Fruit fly (Drosophila melanogaster) whole organism, wandering third instar larva: ENCODE measurements around the gene TBC1D23.

ENCODE experiments used
- Abd-B ChIP-seq: fragments of >200 bp; optimal IDR thresholded peaks from 2 replicates; lab custom pipeline; 2017; ENCODE audit warnings: missing biosample characterization, missing genetic modification characterization
- CG32264 ChIP-seq: fragments of 200-800 bp; sonication (Bioruptor generic); optimal IDR thresholded peaks from 2 replicates; lab custom pipeline; 2016; ENCODE audit warnings: missing biosample characterization, missing genetic modification characterization
- CG9705 ChIP-seq: fragments of 200-800 bp; sonication (Bioruptor generic); optimal IDR thresholded peaks from 2 replicates; lab custom pipeline; 2018; ENCODE audit warnings: missing biosample characterization, mild to moderate bottlenecking, missing genetic modification characterization
- CrebA ChIP-seq: fragments of 200-800 bp; sonication (Bioruptor generic); optimal IDR thresholded peaks from 2 replicates; lab custom pipeline; 2016; ENCODE audit warnings: missing biosample characterization, mild to moderate bottlenecking, missing genetic modification characterization, borderline replicate concordance
- Dfd ChIP-seq: fragments of >200 bp; optimal IDR thresholded peaks from 2 replicates; lab custom pipeline; 2017; ENCODE audit warnings: missing biosample characterization, missing genetic modification characterization
- Dif ChIP-seq: fragments of 200-275, 200-300 bp; sonication (Bioruptor generic); optimal IDR thresholded peaks from 2 replicates; lab custom pipeline; 2018; ENCODE audit warnings: missing biosample characterization, missing genetic modification characterization; ENCODE audit not compliant: partially characterized antibody
- GATAd ChIP-seq: sonication (Bioruptor generic); optimal IDR thresholded peaks from 2 replicates; lab custom pipeline; 2016; ENCODE audit warnings: missing biosample characterization, missing genetic modification characterization
- HLH106 ChIP-seq: fragments of 200-800 bp; optimal IDR thresholded peaks from 3 replicates; lab custom pipeline; 2019; ENCODE audit warnings: missing biosample characterization, mild to moderate bottlenecking, missing genetic modification characterization, moderate library complexity
- Hnf4 ChIP-seq: fragments of 200-800 bp; sonication (Bioruptor generic); optimal IDR thresholded peaks from 2 replicates; lab custom pipeline; 2016; ENCODE audit warnings: missing biosample characterization, mild to moderate bottlenecking, missing genetic modification characterization
- Hr78 ChIP-seq: fragments of >200 bp; optimal IDR thresholded peaks from 2 replicates; lab custom pipeline; 2017; ENCODE audit warnings: missing biosample characterization, missing genetic modification characterization
- Hr83 ChIP-seq: fragments of 200-300 bp; sonication (Bioruptor generic); optimal IDR thresholded peaks from 2 replicates; lab custom pipeline; 2016; ENCODE audit warnings: missing biosample characterization, mild to moderate bottlenecking, missing genetic modification characterization, moderate library complexity; ENCODE audit not compliant: poor library complexity, severe bottlenecking
- Jra ChIP-seq: sonication (Bioruptor generic); optimal IDR thresholded peaks from 2 replicates; lab custom pipeline; 2016; ENCODE audit warnings: missing biosample characterization, missing genetic modification characterization
- Mio ChIP-seq: sonication (Bioruptor generic); optimal IDR thresholded peaks from 2 replicates; lab custom pipeline; 2016; ENCODE audit warnings: missing biosample characterization, missing genetic modification characterization
- Myc ChIP-seq: fragments of >200 bp; optimal IDR thresholded peaks from 2 replicates; lab custom pipeline; 2017
- N ChIP-seq: fragments of >200 bp; optimal IDR thresholded peaks from 2 replicates; lab custom pipeline; 2018; ENCODE audit warnings: missing biosample characterization, missing external identifiers, missing genetic modification characterization
- OdsH ChIP-seq: fragments of 200-800 bp; sonication (Bioruptor generic); optimal IDR thresholded peaks from 2 replicates; lab custom pipeline; 2016; ENCODE audit warnings: missing biosample characterization, mild to moderate bottlenecking, missing genetic modification characterization
- Rel ChIP-seq, 2 experiments: fragments of 200-800 bp; sonication (Bioruptor generic) in 1 of 2; optimal IDR thresholded peaks; 2 replicates in 1 of 2; 3 replicates in 1 of 2; lab custom pipeline; 2016 to 2019; ENCODE audit warnings: mild to moderate bottlenecking in 2 of 2, missing biosample characterization in 2 of 2, missing genetic modification characterization in 2 of 2, moderate library complexity in 1 of 2
- Sp1 ChIP-seq: fragments of 200-800 bp; sonication (Bioruptor generic); optimal IDR thresholded peaks from 3 replicates; lab custom pipeline; 2019; ENCODE audit warnings: missing biosample characterization, mild to moderate bottlenecking, missing genetic modification characterization, moderate library complexity
- Vsx2 ChIP-seq: fragments of 200-300, 225-300 bp; sonication (Bioruptor generic); optimal IDR thresholded peaks from 2 replicates; lab custom pipeline; 2018; ENCODE audit warnings: missing biosample characterization, missing genetic modification characterization; ENCODE audit not compliant: partially characterized antibody
- br ChIP-seq: fragments of 200-800 bp; sonication (Bioruptor generic); optimal IDR thresholded peaks from 2 replicates; lab custom pipeline; 2016; ENCODE audit warnings: missing biosample characterization, missing genetic modification characterization
- brk ChIP-seq: fragments of 200-800 bp; sonication (Bioruptor generic); optimal IDR thresholded peaks from 2 replicates; lab custom pipeline; 2016; ENCODE audit warnings: missing biosample characterization, mild to moderate bottlenecking, missing genetic modification characterization
- dl ChIP-seq, 2 experiments: fragments of 175-275, 200-275 bp in 1 of 2; fragments of 200-275 bp in 1 of 2; sonication (Bioruptor generic); optimal IDR thresholded peaks; lab custom pipeline; 2018; ENCODE audit warnings: mild to moderate bottlenecking in 2 of 2, missing biosample characterization in 2 of 2, missing genetic modification characterization in 2 of 2, moderate library complexity in 2 of 2; ENCODE audit not compliant: partially characterized antibody in 2 of 2, insufficient read depth in 1 of 2
- dmrt93B ChIP-seq: fragments of 200-800 bp; sonication (Bioruptor generic); optimal IDR thresholded peaks from 2 replicates; lab custom pipeline; 2018; ENCODE audit warnings: missing biosample characterization, mild to moderate bottlenecking, missing genetic modification characterization
- dsf ChIP-seq: sonication (Bioruptor generic); optimal IDR thresholded peaks from 2 replicates; lab custom pipeline; 2016; ENCODE audit warnings: missing biosample characterization, missing genetic modification characterization, borderline replicate concordance
- ey ChIP-seq: fragments of 200-800 bp; sonication (Bioruptor generic); optimal IDR thresholded peaks from 2 replicates; lab custom pipeline; 2016; ENCODE audit warnings: missing biosample characterization, missing genetic modification characterization
- foxo ChIP-seq, 2 experiments: fragments of 200-800 bp; sonication (Bioruptor generic); optimal IDR thresholded peaks; 2 replicates in 1 of 2; 3 replicates in 1 of 2; lab custom pipeline; 2016 to 2017; ENCODE audit warnings: missing biosample characterization in 2 of 2, missing genetic modification characterization in 2 of 2
- fru ChIP-seq: fragments of 200-800 bp; sonication (Bioruptor generic); optimal IDR thresholded peaks from 3 replicates; lab custom pipeline; 2016; ENCODE audit warnings: missing biosample characterization, mild to moderate bottlenecking, missing genetic modification characterization
- h ChIP-seq: fragments of 200-800 bp; sonication (Bioruptor generic); optimal IDR thresholded peaks from 3 replicates; lab custom pipeline; 2016; ENCODE audit warnings: missing biosample characterization, mild to moderate bottlenecking, missing genetic modification characterization
- jim ChIP-seq: fragments of 175-275, 200-325 bp; sonication (Bioruptor generic); optimal IDR thresholded peaks from 2 replicates; lab custom pipeline; 2016; ENCODE audit warnings: missing biosample characterization, mild to moderate bottlenecking, missing genetic modification characterization
- lola ChIP-seq: fragments of >200 bp; optimal IDR thresholded peaks from 2 replicates; lab custom pipeline; 2017; ENCODE audit warnings: missing biosample characterization, missing genetic modification characterization
- pan ChIP-seq: fragments of >200 bp; optimal IDR thresholded peaks from 2 replicates; lab custom pipeline; 2017
- psq ChIP-seq: fragments of 200-800 bp; sonication (Bioruptor generic); optimal IDR thresholded peaks from 3 replicates; lab custom pipeline; 2017; ENCODE audit warnings: missing biosample characterization, mild to moderate bottlenecking, missing genetic modification characterization, moderate library complexity
- rgr ChIP-seq: fragments of 200-800 bp; sonication (Bioruptor generic); optimal IDR thresholded peaks from 3 replicates; lab custom pipeline; 2016; ENCODE audit warnings: missing biosample characterization, mild to moderate bottlenecking, missing genetic modification characterization
- sage ChIP-seq: fragments of 200-800 bp; sonication (Bioruptor generic); optimal IDR thresholded peaks from 2 replicates; lab custom pipeline; 2016; ENCODE audit warnings: missing biosample characterization, mild to moderate bottlenecking, missing genetic modification characterization
- sv ChIP-seq: fragments of 200-800 bp; sonication (Bioruptor generic); optimal IDR thresholded peaks from 3 replicates; lab custom pipeline; 2016; ENCODE audit warnings: missing biosample characterization, missing genetic modification characterization
- tai ChIP-seq: sonication (Bioruptor generic); optimal IDR thresholded peaks from 2 replicates; lab custom pipeline; 2016; ENCODE audit warnings: missing biosample characterization, missing genetic modification characterization
- usp ChIP-seq: fragments of >200 bp; optimal IDR thresholded peaks from 2 replicates; lab custom pipeline; 2017; ENCODE audit warnings: missing biosample characterization, missing genetic modification characterization
- woc ChIP-seq: sonication (Bioruptor generic); optimal IDR thresholded peaks from 2 replicates; lab custom pipeline; 2016; ENCODE audit warnings: missing biosample characterization, mild to moderate bottlenecking, missing genetic modification characterization

Gene TBC1D23

dm6 chr2L:1134011-1134743 is 5.1 kb downstream of the TBC1D23 start, which contains the start of the genes Iris and CG4577:
TSS of gene Iris (minus strand) at chr2L:1134098.
TSS of gene CG4577 (plus strand) at chr2L:1134693.
- no peak for TF ChIP-seq fru (GFP tag; lab: Kevin White, UChicago)
- TF ChIP-seq Hnf4 (GFP tag; lab: Kevin White, UChicago) = no peak
- no peak for TF ChIP-seq h (GFP tag; lab: Kevin White, UChicago)
- TF ChIP-seq Jra = no peak
- no peak for TF ChIP-seq N (GFP tag; lab: Kevin White, UChicago)
- no peak for TF ChIP-seq pan (lab: Kevin White, UChicago)

- TF ChIP-seq dl (GFP tag; optimal IDR thresholded peaks at IDR 0.05; lab: Kevin White, UChicago; ENCODE audit: insufficient read depth in 1 of 2, partially characterized antibody in 2 of 2) = no peak
Measured at dm6 chr2L:1135495-1135894, 6.4 kb downstream of the TBC1D23 start.

dm6 chr2L:1136993-1137392 is 7.9 kb downstream of the TBC1D23 start:
- no peak for TF ChIP-seq Hr78 (GFP tag; lab: Kevin White, UChicago)
- no peak for TF ChIP-seq rgr (GFP tag; lab: Kevin White, UChicago)
- no peak for TF ChIP-seq sv (GFP tag; lab: Kevin White, UChicago)
- no peak for TF ChIP-seq N (GFP tag; lab: Kevin White, UChicago)
- TF ChIP-seq psq (GFP tag; lab: Kevin White, UChicago) = no peak
- no peak for TF ChIP-seq Jra
- TF ChIP-seq, all 38 proteins: peak for 0

dm6 chr2L:1142730-1143281 is 13.7 kb downstream of the TBC1D23 start, which contains the start of gene MFS3:
TSS of gene MFS3 (plus strand) at chr2L:1143201.
- TF ChIP-seq Hr78 (GFP tag; lab: Kevin White, UChicago) (no peak), h (GFP tag; lab: Kevin White, UChicago) (peak; percentile 42), Vsx2 (GFP tag; lab: Kevin White, UChicago) (peak; percentile 70), Dif (GFP tag; lab: Kevin White, UChicago) (peak; percentile 7), rgr (GFP tag; lab: Kevin White, UChicago) (peak; percentile 20), Mio (GFP tag; lab: Kevin White, UChicago) (no peak), ey (no peak), HLH106 (tag; lab: Kevin White, UChicago) (no peak), woc (no peak), dmrt93B (no peak), Dfd (no peak), fru (GFP tag; lab: Kevin White, UChicago) (peak; percentile 29), CrebA (GFP tag; lab: Kevin White, UChicago) (no peak), foxo (GFP tag; optimal IDR thresholded peaks at IDR 0.05; lab: Kevin White, UChicago) (peak in 1 of 2 experiments; percentile 36), dsf (no peak), N (GFP tag; lab: Kevin White, UChicago) (no peak), sv (GFP tag; lab: Kevin White, UChicago) (no peak), Rel (GFP tag; optimal IDR thresholded peaks at IDR 0.05; lab: Kevin White, UChicago) (peak; percentile 44), Rel (tag; optimal IDR thresholded peaks at IDR 0.05; lab: Kevin White, UChicago) (peak; percentile 32), GATAd (no peak), Myc (lab: Kevin White, UChicago) (peak; percentile 40), Jra (peak; percentile 15), pan (lab: Kevin White, UChicago) (no peak), Abd-B (no peak), Hnf4 (GFP tag; lab: Kevin White, UChicago) (peak; percentile 35), OdsH (GFP tag; lab: Kevin White, UChicago) (no peak), sage (GFP tag; lab: Kevin White, UChicago) (no peak), br (GFP tag; lab: Kevin White, UChicago) (peak; percentile 47), usp (GFP tag; lab: Kevin White, UChicago) (no peak), dl (GFP tag; optimal IDR thresholded peaks at IDR 0.05; lab: Kevin White, UChicago; ENCODE audit: insufficient read depth in 1 of 2, partially characterized antibody in 2 of 2) (no peak), Sp1 (GFP tag; lab: Kevin White, UChicago) (peak; percentile 35), CG9705 (GFP tag; lab: Kevin White, UChicago) (peak; percentile 27), jim (GFP tag; lab: Kevin White, UChicago) (peak; percentile 79), CG32264 (no peak), lola (GFP tag; lab: Kevin White, UChicago) (no peak), tai (GFP tag; lab: Kevin White, UChicago) (no peak), Hr83 (no peak), psq (GFP tag; lab: Kevin White, UChicago) (peak; percentile 22), brk (GFP tag; lab: Kevin White, UChicago) (peak; percentile 35)
